Worm (Caenorhabditis elegans): ENCODE results near the gene mtm-9.

- TF ChIP-seq aptf-3 (GFP tag; IDR thresholded peaks at IDR 0.05) (no peak), attf-6 (GFP tag; IDR thresholded peaks at IDR 0.05) (no peak), bed-1 (GFP tag; IDR thresholded peaks at IDR 0.05) (no peak), let-526 (GFP tag; IDR thresholded peaks at IDR 0.05) (no peak), F10E7.11 (tag; optimal IDR thresholded peaks at IDR 0.05) (no peak), dpff-1 (tag; optimal IDR thresholded peaks at IDR 0.05) (no peak), ccch-3 (GFP tag; optimal IDR thresholded peaks at IDR 0.05) (no peak), somi-1 (GFP tag; optimal IDR thresholded peaks at IDR 0.05) (no peak), mes-4 (tag; optimal IDR thresholded peaks at IDR 0.05) (no peak)
Observed at ce11 chrV:3760839-3761238, 17.5 kb downstream of the mtm-9 start, which contains the start of gene oac-55.
